Worm (Caenorhabditis elegans): ENCODE results near the gene T21D9.2.

Gene T21D9.2

DNA sequence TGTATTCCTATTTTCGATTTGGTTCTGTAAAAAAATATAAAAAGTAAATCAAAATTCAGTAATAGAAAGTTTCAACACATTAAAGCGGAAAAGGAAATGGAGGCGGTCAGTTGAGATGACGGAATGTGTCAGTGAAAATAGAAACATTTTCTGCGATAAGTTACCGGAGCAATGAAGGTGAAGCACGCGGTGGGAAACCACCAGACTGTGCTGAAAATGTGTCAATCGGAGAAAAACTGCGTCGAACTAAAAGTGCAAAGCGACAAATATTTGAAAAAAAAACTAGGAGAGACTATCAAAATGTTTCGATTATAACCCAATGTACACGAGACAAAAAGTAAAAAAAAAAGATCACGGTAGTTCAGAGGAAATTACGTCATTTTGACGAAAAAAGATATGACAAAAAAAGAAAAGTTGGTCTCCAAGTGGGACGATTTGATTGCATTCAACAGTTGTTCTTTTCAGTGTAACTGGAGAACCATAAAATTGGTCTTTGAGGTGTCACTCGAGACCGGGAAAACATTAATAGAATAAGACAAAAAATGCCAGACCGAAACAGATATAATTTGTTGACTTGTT lies 26.2 kb downstream of the T21D9.2 start, which contains the start of gene acl-4:
Gene acl-4, minus strand, starts transcription at position 27 of the 579 bp plus-strand sequence.
- TF ChIP-seq nfya-1 (tag; optimal IDR thresholded peaks at IDR 0.05; ENCODE audit: insufficient read depth) (no peak), elt-2 (tag; optimal IDR thresholded peaks at IDR 0.05) (peak; percentile 9), lin-15B (tag; optimal IDR thresholded peaks at IDR 0.05) (no peak), nhr-11 (tag; optimal IDR thresholded peaks at IDR 0.05) (no peak), lin-39 (tag; optimal IDR thresholded peaks at IDR 0.05) (no peak), unc-39 (tag; optimal IDR thresholded peaks at IDR 0.05) (no peak), ztf-4 (tag; optimal IDR thresholded peaks at IDR 0.05) (no peak), R02D3.7 (tag; optimal IDR thresholded peaks at IDR 0.05) (no peak), mml-1 (tag; optimal IDR thresholded peaks at IDR 0.05) (no peak), ztf-11 (tag; optimal IDR thresholded peaks at IDR 0.05) (no peak), fkh-10 (GFP tag; optimal IDR thresholded peaks at IDR 0.05) (no peak), tbx-2 (tag; optimal IDR thresholded peaks at IDR 0.05) (no peak), snpc-4 (tag; optimal IDR thresholded peaks at IDR 0.05) (no peak), nhr-77 (tag; optimal IDR thresholded peaks at IDR 0.05) (no peak), jun-1 (tag; optimal IDR thresholded peaks at IDR 0.05) (peak; percentile 16), pha-4 (tag; optimal IDR thresholded peaks at IDR 0.05) (no peak)

DNA sequence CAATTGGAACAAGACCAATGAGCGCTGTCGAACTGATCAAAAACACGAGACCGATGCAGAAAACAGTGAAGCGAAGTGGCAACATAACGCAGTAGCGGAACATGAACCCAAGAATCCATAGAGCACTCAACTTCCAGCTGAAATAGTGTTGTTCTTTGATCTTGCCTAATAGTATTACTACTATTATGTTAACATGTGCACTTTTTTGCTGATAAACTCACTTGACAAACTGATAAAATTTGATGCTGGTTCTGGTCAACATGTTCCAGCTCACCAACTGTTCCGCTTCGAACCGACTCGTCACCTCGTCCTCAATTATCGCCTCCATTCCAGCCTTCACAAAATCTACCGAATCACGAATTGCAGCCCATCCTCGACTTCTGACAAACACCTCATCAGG lies 28.4 kb downstream of the T21D9.2 start:
- TF ChIP-seq aly-2 (tag; optimal IDR thresholded peaks at IDR 0.05): no peak
- TF ChIP-seq pha-4 (tag; optimal IDR thresholded peaks at IDR 0.05): peak; percentile 66
- TF ChIP-seq jun-1 (tag; optimal IDR thresholded peaks at IDR 0.05): peak; percentile 58
- TF ChIP-seq pqm-1 (tag; optimal IDR thresholded peaks at IDR 0.05): peak; percentile 90
- TF ChIP-seq nhr-67 (tag; optimal IDR thresholded peaks at IDR 0.05): no peak
- peak; percentile 80 for TF ChIP-seq elt-2 (tag; optimal IDR thresholded peaks at IDR 0.05)

DNA sequence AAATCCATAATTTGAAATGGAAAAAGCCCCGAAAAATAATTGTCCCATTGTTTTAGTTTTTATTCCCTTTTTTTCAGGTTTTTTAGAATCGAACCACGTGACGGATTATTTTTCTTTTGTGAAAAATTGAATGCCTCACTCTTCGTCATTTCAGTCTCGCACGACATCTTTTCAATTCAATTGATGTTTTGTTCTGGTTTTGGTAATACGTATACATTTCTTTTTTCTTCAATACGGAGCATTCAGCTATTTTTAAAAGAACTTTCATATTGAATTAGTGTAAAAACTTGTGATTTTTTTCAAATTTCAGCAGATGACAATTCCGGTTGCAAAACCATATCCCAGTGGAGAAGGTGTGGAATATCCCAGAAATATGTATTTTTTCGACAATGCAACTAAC lies 32.0 kb downstream of the T21D9.2 start, which contains the start of gene F49H12.7:
Gene F49H12.7, plus strand, starts transcription at position 301 of the 400 bp plus-strand sequence.
- no peak for TF ChIP-seq nhr-25 (tag; optimal IDR thresholded peaks at IDR 0.05)
- TF ChIP-seq nhr-43 (tag; optimal IDR thresholded peaks at IDR 0.05; ENCODE audit: poor library complexity, severe bottlenecking): no peak
- no peak for TF ChIP-seq tbx-2 (tag; optimal IDR thresholded peaks at IDR 0.05)
- no peak for TF ChIP-seq pha-4 (tag; optimal IDR thresholded peaks at IDR 0.05)
- TF ChIP-seq fos-1 (tag; optimal IDR thresholded peaks at IDR 0.05): no peak
- TF ChIP-seq nhr-77 (tag; optimal IDR thresholded peaks at IDR 0.05): no peak
- TF ChIP-seq skn-1 (tag; optimal IDR thresholded peaks at IDR 0.05): no peak
- no peak for TF ChIP-seq ceh-9 (tag; optimal IDR thresholded peaks at IDR 0.05)
- no peak for TF ChIP-seq nhr-12 (tag; optimal IDR thresholded peaks at IDR 0.05)
- no peak for TF ChIP-seq elt-1 (tag; optimal IDR thresholded peaks at IDR 0.05)
- TF ChIP-seq ztf-11 (tag; optimal IDR thresholded peaks at IDR 0.05): no peak
- no peak for TF ChIP-seq unc-62 (GFP tag; optimal IDR thresholded peaks at IDR 0.05)
- no peak for TF ChIP-seq elt-3 (tag; optimal IDR thresholded peaks at IDR 0.05)
- TF ChIP-seq R02D3.7 (tag; optimal IDR thresholded peaks at IDR 0.05): no peak
- TF ChIP-seq unc-39 (tag; optimal IDR thresholded peaks at IDR 0.05): no peak

ce11 chrX:2051602-2052001 lies 45.1 kb downstream of the T21D9.2 start, which contains the start of gene Y102A11A.1:
Y102A11A.1 (plus strand) TSS chrX:2051824.
- peak; percentile 46 for TF ChIP-seq pqm-1 (tag; optimal IDR thresholded peaks at IDR 0.05)
- no peak for TF ChIP-seq sea-2 (GFP tag; optimal IDR thresholded peaks at IDR 0.05)
- peak; percentile 67 for TF ChIP-seq elt-2 (tag; optimal IDR thresholded peaks at IDR 0.05)

- no peak for TF ChIP-seq eor-1 (tag; optimal IDR thresholded peaks at IDR 0.05)
- no peak for TF ChIP-seq ceh-16 (tag; optimal IDR thresholded peaks at IDR 0.05)
- no peak for TF ChIP-seq unc-39 (tag; optimal IDR thresholded peaks at IDR 0.05)
- no peak for TF ChIP-seq ZK546.5 (tag; optimal IDR thresholded peaks at IDR 0.05)
- no peak for TF ChIP-seq lin-39 (tag; optimal IDR thresholded peaks at IDR 0.05)
- TF ChIP-seq ceh-82 (tag; optimal IDR thresholded peaks at IDR 0.05): no peak
- TF ChIP-seq daf-12 (tag; optimal IDR thresholded peaks at IDR 0.05): no peak
- no peak for TF ChIP-seq nhr-76 (tag; optimal IDR thresholded peaks at IDR 0.05)
- TF ChIP-seq egl-5 (tag; optimal IDR thresholded peaks at IDR 0.05): no peak
- TF ChIP-seq R02D3.7 (tag; optimal IDR thresholded peaks at IDR 0.05): no peak
- no peak for TF ChIP-seq hmg-11 (tag; optimal IDR thresholded peaks at IDR 0.05)
- TF ChIP-seq lsy-12 (tag; optimal IDR thresholded peaks at IDR 0.05): no peak
- TF ChIP-seq ama-1 (optimal IDR thresholded peaks at IDR 0.05): no peak
- no peak for TF ChIP-seq tbx-2 (tag; optimal IDR thresholded peaks at IDR 0.05)
- TF ChIP-seq pqm-1 (tag; optimal IDR thresholded peaks at IDR 0.05): no peak
- no peak for TF ChIP-seq egl-27 (tag; optimal IDR thresholded peaks at IDR 0.05)
- no peak for TF ChIP-seq fkh-10 (GFP tag; optimal IDR thresholded peaks at IDR 0.05)
- no peak for TF ChIP-seq nhr-23 (tag; optimal IDR thresholded peaks at IDR 0.05)
- TF ChIP-seq nhr-77 (tag; optimal IDR thresholded peaks at IDR 0.05): no peak
- TF ChIP-seq nhr-25 (tag; optimal IDR thresholded peaks at IDR 0.05): no peak
These were observed 46.5 kb downstream of the T21D9.2 start for ce11 chrX:2050212-2050611.
